Worm (Caenorhabditis elegans) whole organism, young adult: ENCODE results near the gene mif-4.

ENCODE experiments used
- F39B2.1 ChIP-seq: fragments of 200-800 bp; sonication (Bioruptor generic); IDR thresholded peaks from 2 replicates; pipeline ENCODE4 v1.3.6; 2022; ENCODE audit warnings: missing genetic modification reagents, missing genetic modification characterization, missing compliant biosample characterization
- F49E8.2 ChIP-seq: sonication (generic microtip); optimal IDR thresholded peaks from 3 replicates; lab custom pipeline; 2017; ENCODE audit warnings: missing genetic modification characterization, mild to moderate bottlenecking, missing compliant biosample characterization, antibody characterized with exemption, moderate library complexity; ENCODE audit not compliant: insufficient read depth
- Y53F4B.3 ChIP-seq: fragments of 200-800 bp; sonication (Bioruptor generic); IDR thresholded peaks from 2 replicates; pipeline ENCODE4 v1.3.6; 2022; ENCODE audit warnings: missing genetic modification reagents, missing genetic modification characterization, missing compliant biosample characterization
- Y95B8A.8 ChIP-seq: fragments of 200-800 bp; sonication (Bioruptor generic); IDR thresholded peaks from 2 replicates; pipeline ENCODE4 v1.3.6; 2022; ENCODE audit warnings: missing genetic modification reagents, missing genetic modification characterization, missing compliant biosample characterization
- ZK185.1 ChIP-seq: sonication (generic microtip); optimal IDR thresholded peaks from 2 replicates; lab custom pipeline; 2016; ENCODE audit warnings: mild to moderate bottlenecking, missing genetic modification characterization, missing compliant biosample characterization; ENCODE audit not compliant: poor library complexity, severe bottlenecking
- attf-3 ChIP-seq: fragments of 200-800 bp; sonication (Bioruptor generic); conservative IDR thresholded peaks from 2 replicates; pipeline ENCODE4 v1.3.6; 2022; ENCODE audit warnings: missing genetic modification reagents, missing genetic modification characterization, missing compliant biosample characterization
- attf-5 ChIP-seq: fragments of 200-800 bp; sonication (Bioruptor generic); optimal IDR thresholded peaks from 2 replicates; lab custom pipeline; 2018; ENCODE audit warnings: mild to moderate bottlenecking, missing genetic modification characterization, missing compliant biosample characterization
- ceh-27 ChIP-seq: fragments of 200-800 bp; sonication (Bioruptor generic); optimal IDR thresholded peaks from 2 replicates; lab custom pipeline; 2018; ENCODE audit warnings: mild to moderate bottlenecking, missing genetic modification characterization, moderate library complexity, missing compliant biosample characterization
- let-526 ChIP-seq: fragments of 200-800 bp; sonication (Bioruptor generic); IDR thresholded peaks from 2 replicates; pipeline ENCODE4 v1.3.6; 2022; ENCODE audit warnings: missing genetic modification reagents, missing genetic modification characterization, missing compliant biosample characterization
- lin-40 ChIP-seq: sonication (generic microtip); optimal IDR thresholded peaks from 2 replicates; lab custom pipeline; 2016; ENCODE audit warnings: missing genetic modification characterization, mild to moderate bottlenecking, missing compliant biosample characterization, missing genotype, missing genetic modification reagents
- madf-6 ChIP-seq: fragments of 200-800 bp; sonication (Bioruptor generic); IDR thresholded peaks from 2 replicates; pipeline ENCODE4 v1.3.6; 2022; ENCODE audit warnings: missing genetic modification reagents, missing genetic modification characterization, missing compliant biosample characterization
- rec-8 ChIP-seq, 2 experiments: sonication (generic microtip); optimal IDR thresholded peaks; 2 replicates each; lab custom pipeline; 2016; ENCODE audit warnings: mild to moderate bottlenecking in 2 of 2, missing genetic modification characterization in 2 of 2, missing genetic modification reagents in 2 of 2, missing genotype in 2 of 2, missing biosample characterization in 1 of 2, missing compliant biosample characterization in 1 of 2, moderate library complexity in 1 of 2
- rpc-1 ChIP-seq, 2 experiments: fragments of 150-350 bp in 1 of 2; sonication (generic microtip) in 1 of 2; optimal IDR thresholded peaks; 2 replicates each; lab custom pipeline; 2014 to 2018; ENCODE audit warnings: missing biosample characterization in 1 of 2, missing genetic modification characterization in 1 of 2, missing genetic modification reagents in 1 of 2, missing genotype in 1 of 2
- snpc-4 ChIP-seq, 5 experiments: fragments of 150-350 bp in 1 of 5; sonication (generic microtip) in 4 of 5; optimal IDR thresholded peaks; 2 replicates each; lab custom pipeline; 2014 to 2018; ENCODE audit warnings: missing genetic modification characterization in 5 of 5, missing biosample characterization in 3 of 5, antibody characterized with exemption in 2 of 5, mild to moderate bottlenecking in 2 of 5, missing compliant biosample characterization in 2 of 5, missing genotype in 2 of 5, moderate library complexity in 2 of 5, missing genetic modification reagents in 1 of 5
- unc-62 ChIP-seq: fragments of 150-350 bp; optimal IDR thresholded peaks from 2 replicates; lab custom pipeline; 2014; ENCODE audit warnings: missing biosample characterization, missing genetic modification reagents, missing genetic modification characterization

mif-4 gene

DNA sequence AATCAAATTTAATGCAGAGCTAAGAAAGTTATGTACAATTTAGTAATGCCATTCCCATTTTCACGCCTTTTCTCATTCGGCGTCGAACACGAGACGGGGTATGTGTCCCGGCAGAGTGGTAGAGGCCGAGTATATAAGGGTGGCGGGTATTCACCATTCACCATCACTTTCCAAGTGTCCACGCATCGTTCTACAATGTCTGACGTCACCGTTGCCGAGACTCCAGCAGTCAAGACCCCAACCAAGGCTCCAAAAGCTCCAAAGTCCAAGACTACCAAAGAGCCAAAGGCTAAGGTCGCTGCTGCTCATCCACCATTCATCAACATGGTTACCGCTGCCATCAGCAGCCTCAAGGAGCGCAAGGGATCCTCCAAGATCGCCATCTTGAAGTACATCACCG lies 41.7 kb downstream of the mif-4 start, which contains the start of gene hil-2:
Gene hil-2 (plus strand): TSS at position 160 of the 400 bp plus-strand sequence.
- no peak for TF ChIP-seq attf-5 (GFP tag; lab: Kevin White, UChicago)
- TF ChIP-seq madf-6 (GFP tag; lab: Robert Waterston, UW): no peak
- peak; percentile 97 for TF ChIP-seq F39B2.1 (GFP tag; lab: Robert Waterston, UW)
- TF ChIP-seq ZK185.1 (tag; lab: Kevin White, UChicago): no peak
- no peak for TF ChIP-seq snpc-4 (GFP tag; optimal IDR thresholded peaks at IDR 0.05; lab: Kevin White, UChicago)
- TF ChIP-seq snpc-4 (tag; optimal IDR thresholded peaks at IDR 0.05; lab: Kevin White, UChicago): peak in 2 of 4 experiments; percentile 59 to 60

DNA sequence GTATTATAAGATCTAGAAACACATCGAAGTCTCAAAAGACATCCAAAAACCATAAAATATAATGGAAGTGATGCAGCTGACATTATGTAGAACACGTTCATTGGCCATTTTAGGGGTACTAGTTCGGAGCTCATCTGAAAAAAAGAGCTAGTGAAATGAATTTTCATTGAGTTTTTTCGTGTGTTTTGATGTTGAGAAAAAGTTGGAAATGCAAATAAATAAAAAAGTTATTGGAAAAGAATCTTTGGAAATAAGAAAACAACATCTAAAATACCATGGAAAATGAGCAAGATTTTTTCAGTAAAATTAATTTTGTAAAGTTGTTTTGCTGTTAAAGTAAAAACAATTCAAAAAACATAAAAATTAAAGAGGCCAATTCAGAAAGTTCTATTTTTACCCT lies 45.1 kb downstream of the mif-4 start, which contains the start of gene srv-24:
Gene srv-24 (minus strand): TSS at position 101 of the 400 bp plus-strand sequence.
- TF ChIP-seq madf-6 (GFP tag; lab: Robert Waterston, UW) (no peak), rec-8 (tag; optimal IDR thresholded peaks at IDR 0.05; lab: Kevin White, UChicago) (no peak), rpc-1 (optimal IDR thresholded peaks at IDR 0.05; lab: Kevin White, UChicago) (no peak), rpc-1 (tag; optimal IDR thresholded peaks at IDR 0.05; lab: Kevin White, UChicago) (no peak), F49E8.2 (tag; lab: Kevin White, UChicago) (no peak), Y53F4B.3 (no peak), let-526 (no peak), attf-3 (GFP tag; lab: Robert Waterston, UW) (no peak), Y95B8A.8 (GFP tag; lab: Robert Waterston, UW) (no peak), ceh-27 (no peak), unc-62 (GFP tag; lab: Kevin White, UChicago) (no peak), lin-40 (no peak)
